Worm (Caenorhabditis elegans): ENCODE measurements around the gene T02H6.1.

ce11 chrII:762942-763341, 53.8 kb downstream of the T02H6.1 start:
- TF ChIP-seq him-1 (tag; optimal IDR thresholded peaks at IDR 0.05) (no peak), W03F9.2 (tag; optimal IDR thresholded peaks at IDR 0.05) (no peak)
